Fruit fly (Drosophila melanogaster) whole organism, larva: Measurements from ENCODE around the gene Acp95EF.
A peak's percentile ranks its signal among the peaks of the same experiment; 100 is the strongest.

Source experiments
- noc ChIP-seq: fragments of 200-800 bp; sonication (Bioruptor generic); optimal IDR thresholded peaks from 3 replicates; lab custom pipeline; 2019; ENCODE audit warnings: missing biosample characterization, mild to moderate bottlenecking, missing genetic modification characterization, moderate library complexity

Acp95EF gene

DNA sequence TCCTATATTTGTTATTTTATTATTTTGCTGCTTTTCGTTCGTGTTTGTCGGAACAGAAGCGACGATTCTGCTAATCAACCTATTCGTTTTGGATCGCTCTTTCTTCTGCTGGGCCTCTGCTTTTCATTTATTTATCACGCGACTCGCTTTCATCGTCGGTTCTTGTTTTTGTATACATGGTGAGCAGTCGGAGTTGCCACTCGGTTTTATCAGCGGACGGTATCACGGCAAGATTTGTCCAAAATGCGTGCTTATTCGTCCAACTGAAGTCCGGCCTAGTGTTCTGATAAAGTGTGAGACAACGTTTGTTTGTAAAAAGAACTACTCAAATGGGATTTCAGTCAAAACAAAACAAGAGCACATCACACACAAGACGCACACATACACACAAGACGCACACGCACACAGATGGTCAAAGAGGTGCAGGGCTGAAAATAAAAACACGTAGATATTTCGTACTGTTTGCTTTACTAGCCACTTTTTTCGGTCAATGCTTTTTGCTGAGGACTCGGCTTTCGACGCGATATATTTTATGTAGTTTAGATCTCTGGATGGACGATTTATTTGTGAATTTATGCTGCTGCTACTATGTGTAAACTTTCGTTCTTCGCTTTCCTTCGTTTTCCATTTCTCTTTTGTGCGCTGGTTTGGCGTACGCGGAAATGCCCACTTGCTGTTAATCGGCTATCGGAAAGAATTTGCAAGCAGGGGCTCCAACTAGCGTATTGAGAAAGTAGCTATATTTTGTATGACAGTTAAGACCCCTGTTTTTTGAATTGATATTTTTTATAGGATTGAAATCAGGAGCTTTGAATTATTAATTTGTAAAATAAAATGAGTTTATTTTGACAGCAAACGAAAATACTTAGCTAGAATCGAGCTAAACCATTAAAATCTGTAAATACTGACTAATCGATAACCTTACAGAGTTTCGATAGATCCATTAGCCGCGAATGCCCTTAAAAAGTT lies 7.2 kb upstream of the Acp95EF start, which contains the start of gene twin:
TSS of gene twin (minus strand) at position 632 of the 969 bp plus-strand sequence.
- TF ChIP-seq noc (tag; lab: Kevin White, UChicago): peak; percentile 14

DNA sequence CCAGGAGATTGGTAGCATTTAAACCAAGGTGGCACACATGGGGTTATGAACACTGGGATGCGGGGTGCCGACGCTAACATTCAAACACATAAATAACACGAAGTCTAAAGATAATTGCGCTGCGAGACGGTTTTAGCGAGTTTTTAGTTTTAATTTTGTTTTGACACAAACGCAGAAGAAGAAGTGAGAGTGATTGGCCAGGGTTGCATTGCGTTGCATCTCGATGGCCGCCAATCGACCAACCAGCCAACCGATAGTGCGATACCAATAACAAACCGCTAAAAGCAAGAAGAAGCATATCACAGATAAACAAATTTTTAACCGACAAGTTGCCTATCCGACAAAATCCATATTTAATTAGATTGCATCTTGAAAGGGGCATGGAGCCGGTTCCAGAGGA lies 2.0 kb upstream of the Acp95EF start, which contains the start of the genes Spps and CG13609:
TSS of gene Spps (minus strand) at position 191 of the 400 bp plus-strand sequence.
TSS of gene CG13609 (plus strand) at position 280 of the 400 bp plus-strand sequence.
- no peak for TF ChIP-seq noc (tag; lab: Kevin White, UChicago)

DNA sequence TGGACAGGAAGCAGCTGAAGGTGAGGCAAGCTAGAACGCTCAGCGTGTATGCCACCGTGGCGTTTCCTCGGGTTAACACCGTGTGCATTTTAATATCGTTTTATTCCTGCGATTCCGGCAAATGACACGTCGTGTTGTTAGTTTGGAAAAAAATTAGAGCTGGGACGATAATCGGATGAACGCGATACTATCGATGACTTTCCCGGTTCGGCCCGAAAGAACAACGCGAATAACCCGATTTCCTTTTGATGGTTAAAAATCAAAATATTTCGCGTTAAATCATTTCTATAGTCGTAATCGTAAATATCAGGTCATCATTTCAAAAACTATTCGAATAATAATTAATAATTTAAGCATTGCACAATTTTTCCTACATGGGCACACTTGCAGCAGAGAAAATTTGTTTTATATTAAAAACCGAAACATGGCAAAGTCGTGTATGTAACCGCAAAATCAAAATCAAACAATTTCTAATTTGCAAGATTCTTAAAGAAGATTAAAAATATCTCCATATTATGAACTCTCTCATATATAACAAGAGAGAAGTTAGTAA lies 1.2 kb downstream of the Acp95EF start, which contains the start of gene Spase22-23:
TSS of gene Spase22-23 (minus strand) at position 166 of the 553 bp plus-strand sequence.
- no peak for TF ChIP-seq noc (tag; lab: Kevin White, UChicago)

DNA sequence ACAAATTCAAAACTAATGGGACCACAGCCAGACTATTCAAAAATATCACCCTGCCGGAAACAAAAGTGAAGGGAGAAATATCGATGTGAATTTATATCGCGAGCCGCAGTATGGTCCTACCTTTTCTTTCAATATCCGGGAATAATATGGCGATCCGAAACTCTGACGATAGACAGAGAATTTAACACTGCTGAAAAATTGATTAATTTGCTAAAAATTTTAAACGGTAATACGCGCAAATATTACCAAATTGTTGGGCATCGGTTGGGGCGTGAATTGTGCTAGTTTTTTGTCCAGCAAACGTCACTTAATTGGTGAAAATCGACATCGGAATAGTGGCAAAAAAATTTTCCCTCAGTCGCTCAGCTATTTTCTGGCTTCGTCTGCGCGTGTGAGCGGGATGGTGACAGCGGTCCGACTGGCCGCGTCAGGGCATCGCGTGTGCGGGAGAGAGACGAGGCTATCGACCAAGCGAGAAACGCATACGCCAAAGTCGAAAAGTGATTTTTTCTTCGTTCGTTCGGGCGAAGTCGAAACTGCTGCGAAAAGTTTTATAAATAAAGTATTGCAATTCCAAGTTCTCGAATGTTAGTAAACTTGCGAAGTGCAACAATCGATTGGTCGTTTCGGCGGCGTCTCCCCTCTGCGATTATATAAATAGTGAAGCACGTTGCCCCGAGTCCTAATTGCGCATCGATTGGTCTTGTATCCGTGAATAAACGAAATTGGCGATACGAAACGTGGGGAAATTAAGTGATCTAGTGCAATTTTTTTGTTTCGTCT lies 1.8 kb downstream of the Acp95EF start, which contains the start of gene mask:
TSS of gene mask (plus strand) at position 140 of the 783 bp plus-strand sequence.
- peak; percentile 35 for TF ChIP-seq noc (tag; lab: Kevin White, UChicago)

DNA sequence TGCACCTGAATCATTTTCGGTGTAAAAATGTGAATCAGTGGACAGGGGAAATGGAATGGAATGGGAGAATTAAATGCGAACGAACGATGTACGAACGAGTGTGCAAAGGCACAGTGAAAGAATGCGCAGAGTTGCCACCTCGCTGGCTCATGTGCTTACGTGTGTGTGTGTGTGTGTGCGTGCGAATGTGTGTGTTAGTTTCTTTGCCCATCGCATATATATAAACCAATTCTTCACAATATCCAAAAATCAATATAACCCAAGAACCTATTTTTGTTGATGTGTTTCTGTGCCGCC lies 2.4 kb downstream of the Acp95EF start:
- no peak for TF ChIP-seq noc (tag; lab: Kevin White, UChicago)

DNA sequence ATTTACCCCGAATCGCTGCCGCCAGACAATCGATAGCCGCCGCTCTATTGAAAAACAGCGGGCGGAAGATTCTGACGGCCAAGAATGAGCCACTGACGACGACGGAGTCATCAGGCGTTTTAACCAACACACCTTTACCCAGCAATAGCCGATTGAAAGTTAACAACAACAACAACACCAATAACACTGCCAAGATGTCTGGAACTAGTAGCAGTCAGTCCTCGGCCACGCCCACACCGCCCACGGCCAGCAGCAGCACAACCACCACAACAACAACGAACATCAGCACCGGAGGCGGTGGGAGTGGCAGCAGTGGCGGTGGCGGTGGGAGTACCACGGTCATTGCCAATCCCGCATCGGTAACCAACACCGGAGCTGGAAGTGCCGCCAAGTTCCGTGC lies 3.1 kb downstream of the Acp95EF start:
- TF ChIP-seq noc (tag; lab: Kevin White, UChicago): no peak

DNA sequence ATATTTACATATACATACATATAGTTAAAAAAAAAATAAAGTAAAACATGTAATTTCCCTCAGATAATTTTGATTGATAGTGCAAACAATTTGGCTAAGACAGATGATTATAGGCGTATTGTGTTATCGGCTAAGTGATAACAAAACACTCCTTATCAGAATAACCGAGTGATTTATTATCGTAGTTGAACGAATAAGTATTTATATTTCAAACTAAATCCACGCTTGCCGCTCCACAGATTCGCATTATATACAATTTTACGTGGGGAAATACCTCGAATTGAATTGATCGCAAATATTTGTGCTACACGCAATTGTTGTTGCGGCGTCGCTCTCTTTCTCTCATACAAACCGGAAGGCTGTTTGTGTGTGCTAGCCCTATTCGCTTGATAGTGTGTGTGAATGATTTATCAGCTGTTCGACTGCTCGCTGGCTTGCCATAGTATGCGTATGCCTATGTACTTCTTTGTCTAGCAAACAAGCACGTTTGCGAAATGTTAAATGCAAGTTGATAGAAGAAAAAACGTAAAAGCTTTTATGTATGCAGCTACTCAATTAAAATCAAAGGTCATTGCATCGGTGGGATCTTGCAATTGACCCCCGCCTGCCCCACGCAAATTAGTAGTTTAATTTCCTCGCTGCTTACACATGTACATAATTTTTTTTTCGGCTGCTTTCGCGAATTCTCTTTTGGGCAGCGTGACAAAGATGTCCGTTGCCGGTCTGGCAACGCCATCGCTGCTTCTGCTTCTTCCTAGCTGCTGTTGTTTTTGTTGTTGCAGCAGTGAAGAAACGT lies 4.8 kb downstream of the Acp95EF start:
- TF ChIP-seq noc (tag; lab: Kevin White, UChicago): peak; percentile 52

DNA sequence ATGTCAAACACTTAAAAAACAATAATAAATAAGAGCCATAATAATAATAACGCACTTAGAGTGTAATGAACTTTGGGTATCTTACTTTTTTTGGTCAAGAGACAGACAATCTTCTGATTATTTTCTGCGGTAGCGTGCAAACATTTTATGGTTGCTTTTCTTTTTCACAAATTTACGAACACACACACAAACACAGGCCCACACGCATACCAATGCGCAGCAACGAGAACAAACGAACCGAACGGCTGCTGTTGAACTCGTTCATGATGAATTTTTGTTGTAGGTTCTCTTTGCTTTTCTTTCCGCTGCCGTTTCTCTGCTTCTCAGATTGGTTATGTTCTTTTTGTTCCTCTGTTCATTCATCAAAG lies 5.4 kb downstream of the Acp95EF start:
- TF ChIP-seq noc (tag; lab: Kevin White, UChicago): no peak

DNA sequence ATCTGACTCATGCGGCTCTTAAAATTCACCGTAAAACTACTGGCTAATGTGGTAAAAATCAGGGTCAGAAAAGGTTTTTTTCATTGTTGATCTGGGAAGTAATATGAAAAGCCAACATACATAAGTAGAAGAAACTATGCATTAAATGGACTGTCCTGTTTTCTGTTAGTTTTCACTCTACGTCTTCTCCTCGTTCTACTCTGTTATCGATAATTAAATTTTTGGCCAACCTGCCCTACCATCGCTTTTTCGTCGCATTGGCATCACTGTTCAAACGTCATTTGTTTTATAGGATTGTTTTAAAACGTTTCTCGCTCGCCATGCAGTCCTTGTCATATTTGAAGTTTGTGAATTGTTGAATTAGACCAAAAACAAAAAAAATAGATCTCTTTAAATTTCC lies 5.9 kb downstream of the Acp95EF start:
- no peak for TF ChIP-seq noc (tag; lab: Kevin White, UChicago)

DNA sequence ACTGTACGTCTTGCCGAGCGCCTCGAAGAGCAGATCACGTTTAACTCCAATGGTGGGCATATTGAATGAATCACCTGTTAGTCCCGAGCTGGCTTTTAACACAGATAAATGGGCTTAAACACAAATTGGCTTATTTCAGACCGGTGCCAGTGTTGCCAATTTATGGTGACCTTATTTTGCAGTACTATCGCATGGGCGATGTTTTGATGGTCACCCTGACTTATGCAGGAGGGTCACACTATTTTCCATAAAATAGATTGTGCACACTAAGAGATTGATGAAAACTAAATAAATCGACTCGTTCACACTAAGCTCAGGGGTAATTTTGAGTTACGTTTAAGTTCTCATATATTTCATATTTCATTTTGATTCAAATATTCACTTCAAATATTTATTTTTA lies 23.7 kb downstream of the Acp95EF start, which contains the start of gene beta-PheRS:
TSS of gene beta-PheRS (minus strand) at position 186 of the 400 bp plus-strand sequence.
- TF ChIP-seq noc (tag; lab: Kevin White, UChicago): no peak

DNA sequence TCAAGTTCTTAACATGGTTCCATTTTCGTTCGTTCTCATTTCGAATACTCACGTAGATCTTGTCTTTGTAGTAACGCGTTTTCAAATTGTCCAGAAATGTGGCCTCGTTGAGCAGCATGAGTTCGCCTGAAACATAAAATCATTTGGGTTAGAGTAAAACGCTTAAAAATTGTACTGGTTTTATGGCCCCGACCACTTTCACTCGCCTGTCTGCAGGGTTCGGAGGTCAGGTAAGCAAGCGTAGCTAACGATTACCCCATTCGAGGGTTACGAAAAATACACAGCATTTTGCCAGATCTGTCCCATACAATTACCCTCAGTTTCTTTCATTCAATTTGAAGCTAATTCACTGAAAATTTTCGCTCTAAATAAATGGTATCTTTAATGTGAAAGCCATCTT lies 29.6 kb downstream of the Acp95EF start:
- no peak for TF ChIP-seq noc (tag; lab: Kevin White, UChicago)

DNA sequence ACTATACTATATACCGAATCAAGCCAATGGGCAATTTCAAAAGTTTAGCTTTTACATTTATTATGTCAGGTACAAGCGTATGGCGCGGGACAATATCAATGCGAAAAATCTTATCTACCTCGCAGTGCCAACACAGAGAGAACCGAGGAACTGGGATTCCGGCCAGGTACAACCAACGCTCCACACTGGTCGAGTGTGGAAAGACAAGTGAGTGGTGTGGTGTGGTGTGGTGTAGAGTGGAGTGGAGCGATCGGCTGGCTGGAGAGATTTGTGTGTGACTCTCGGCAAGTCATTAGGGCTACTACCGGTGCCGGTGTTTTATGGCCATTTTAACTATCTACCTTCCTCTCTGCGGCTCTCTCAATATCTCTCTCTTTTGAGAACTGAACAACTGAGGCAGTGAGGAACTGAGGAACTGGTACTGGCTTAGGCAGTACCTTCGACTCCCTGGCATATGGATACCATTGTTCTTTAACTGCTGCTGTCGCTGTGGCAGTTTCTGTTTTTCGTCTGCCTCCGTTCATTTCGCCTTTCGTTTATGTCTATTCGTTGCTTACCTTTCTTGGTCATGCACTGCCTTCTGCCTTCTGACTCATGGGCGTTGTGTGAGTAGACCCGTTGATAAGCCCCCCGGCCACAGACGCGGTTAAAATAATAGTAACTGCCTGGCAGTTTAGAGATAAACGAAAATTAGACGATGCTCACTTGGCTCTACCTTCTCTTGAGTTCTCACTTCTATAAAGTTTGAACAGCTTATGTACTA lies 30.7 kb downstream of the Acp95EF start:
- TF ChIP-seq noc (tag; lab: Kevin White, UChicago): peak; percentile 98

DNA sequence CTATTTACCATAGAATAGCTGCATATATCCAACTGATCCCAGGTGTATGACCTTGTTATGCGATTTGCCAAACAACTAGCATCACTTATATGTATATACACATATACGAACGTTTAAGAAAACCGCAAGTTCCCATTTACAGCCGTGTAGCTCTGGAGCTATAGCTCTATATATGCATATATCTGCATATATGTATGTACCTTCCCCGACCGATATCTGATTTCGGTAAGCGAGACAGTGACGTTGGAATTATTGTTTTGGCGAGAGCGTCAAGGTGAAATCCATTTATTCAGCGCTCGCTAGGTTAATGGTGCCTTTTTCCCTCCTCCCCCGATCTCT lies 31.2 kb downstream of the Acp95EF start:
- peak; percentile 20 for TF ChIP-seq noc (tag; lab: Kevin White, UChicago)

DNA sequence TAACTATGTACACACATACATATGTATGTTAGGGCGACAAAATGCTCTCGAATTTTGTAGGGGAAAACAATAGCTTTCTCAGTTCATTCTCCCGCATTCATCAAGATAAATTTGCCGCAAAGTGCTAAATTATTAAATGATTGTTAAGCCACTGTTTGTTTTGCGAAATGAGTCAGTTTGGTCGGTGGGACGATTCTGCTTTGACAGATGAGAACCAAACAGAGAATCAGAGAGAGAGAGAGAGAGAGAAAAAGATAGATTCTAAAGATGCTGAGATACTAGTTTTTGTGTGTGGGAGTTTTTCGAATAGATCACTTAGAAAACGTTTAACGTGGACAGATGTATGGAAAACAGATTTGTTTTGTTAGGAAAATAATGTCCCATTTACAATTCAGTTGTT lies 31.6 kb downstream of the Acp95EF start:
- TF ChIP-seq noc (tag; lab: Kevin White, UChicago): no peak
